Worm (Caenorhabditis elegans) whole organism, young adult: ENCODE data around the gene fsn-1.

Experiments used
- Y95B8A.8 ChIP-seq: fragments of 200-800 bp; sonication (Bioruptor generic); IDR thresholded peaks from 2 replicates; pipeline ENCODE4 v1.3.6; 2022; ENCODE audit warnings: missing genetic modification reagents, missing genetic modification characterization, missing compliant biosample characterization
- pha-4 ChIP-seq: fragments of 150-350 bp; sonication (generic microtip); optimal IDR thresholded peaks from 2 replicates; lab custom pipeline; 2014; ENCODE audit warnings: missing biosample characterization, missing genetic modification reagents, missing genetic modification characterization

DNA sequence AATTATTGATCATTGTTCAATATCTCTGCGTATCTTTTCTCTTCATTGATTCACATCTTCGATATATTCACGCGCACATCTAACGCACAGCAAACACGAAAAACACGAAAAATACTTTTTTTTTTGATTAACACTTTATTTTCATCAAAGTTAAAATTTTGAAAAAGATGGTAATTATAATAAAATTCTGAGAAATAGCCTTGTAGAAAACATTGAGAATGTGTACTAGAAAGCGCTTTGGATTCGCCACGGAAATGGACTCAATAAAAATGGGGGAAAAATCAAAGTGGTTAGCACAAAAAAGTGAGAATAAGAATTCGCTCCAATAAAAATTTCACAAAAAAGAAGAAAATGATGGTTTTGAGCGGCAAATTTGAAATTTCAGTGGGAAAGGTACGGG, 43.6 kb upstream of the fsn-1 start, which contains the start of gene F26F4.6:
- no peak for TF ChIP-seq pha-4
- TF ChIP-seq Y95B8A.8 (GFP tag; lab: Robert Waterston, UW) = no peak
